Worm (Caenorhabditis elegans) whole organism, L2 larva: Measurements from ENCODE around the gene cyp-33C8.

Experiments
- ZK546.5 ChIP-seq: sonication (generic microtip); optimal IDR thresholded peaks from 2 replicates; lab custom pipeline; 2017; ENCODE audit warnings: missing biosample characterization, missing genetic modification characterization
- aly-2 ChIP-seq: fragments of 150-350 bp; optimal IDR thresholded peaks from 2 replicates; lab custom pipeline; 2014; ENCODE audit warnings: missing biosample characterization, missing genetic modification characterization
- ama-1 ChIP-seq: fragments of 150-350 bp; optimal IDR thresholded peaks from 2 replicates; lab custom pipeline; 2018; ENCODE audit warnings: inconsistent platforms
- ceh-82 ChIP-seq: fragments of 150-350 bp; optimal IDR thresholded peaks from 2 replicates; lab custom pipeline; 2014; ENCODE audit warnings: missing biosample characterization, missing genetic modification characterization
- egl-27 ChIP-seq: sonication (generic microtip); optimal IDR thresholded peaks from 3 replicates; lab custom pipeline; 2017; ENCODE audit warnings: missing biosample characterization, missing genetic modification reagents, missing genetic modification characterization
- fos-1 ChIP-seq: fragments of 150-350 bp; optimal IDR thresholded peaks from 2 replicates; lab custom pipeline; 2014; ENCODE audit warnings: missing biosample characterization, missing genetic modification characterization
- lsy-2 ChIP-seq, 2 experiments: fragments of 150-350 bp in 1 of 2; sonication (generic microtip) in 1 of 2; optimal IDR thresholded peaks; 2 replicates each; lab custom pipeline; 2014 to 2017; ENCODE audit warnings: missing biosample characterization in 2 of 2, missing genetic modification characterization in 2 of 2
- nhr-12 ChIP-seq: fragments of 150-350 bp; optimal IDR thresholded peaks from 2 replicates; lab custom pipeline; 2014; ENCODE audit warnings: missing biosample characterization, missing genetic modification characterization
- nhr-77 ChIP-seq: fragments of 150-350 bp; optimal IDR thresholded peaks from 2 replicates; lab custom pipeline; 2014; ENCODE audit warnings: missing biosample characterization, missing genetic modification characterization
- unc-62 ChIP-seq: fragments of 150-350 bp; optimal IDR thresholded peaks from 2 replicates; lab custom pipeline; 2014; ENCODE audit warnings: missing biosample characterization, missing genetic modification reagents, missing genetic modification characterization

ce11 chrV:3766904-3767303 lies 36.4 kb downstream of the cyp-33C8 start, which contains the start of gene Y39H10A.1:
- TF ChIP-seq ceh-82 (tag; lab: Kevin White, UChicago) = no peak
- no peak for TF ChIP-seq fos-1 (tag; lab: Kevin White, UChicago)
- TF ChIP-seq nhr-77 (tag; lab: Kevin White, UChicago) = no peak
- no peak for TF ChIP-seq ZK546.5 (tag; lab: Kevin White, UChicago)
- TF ChIP-seq ama-1 (lab: Kevin White, UChicago) = no peak
- TF ChIP-seq aly-2 = no peak
- TF ChIP-seq unc-62 = no peak
- no peak for TF ChIP-seq egl-27 (tag; lab: Kevin White, UChicago)
- TF ChIP-seq nhr-12 = no peak
- TF ChIP-seq lsy-2 (tag; optimal IDR thresholded peaks at IDR 0.05; lab: Kevin White, UChicago) = no peak
